Worm (Caenorhabditis elegans): ENCODE measurements around the gene gtap-1.

Gene gtap-1

DNA sequence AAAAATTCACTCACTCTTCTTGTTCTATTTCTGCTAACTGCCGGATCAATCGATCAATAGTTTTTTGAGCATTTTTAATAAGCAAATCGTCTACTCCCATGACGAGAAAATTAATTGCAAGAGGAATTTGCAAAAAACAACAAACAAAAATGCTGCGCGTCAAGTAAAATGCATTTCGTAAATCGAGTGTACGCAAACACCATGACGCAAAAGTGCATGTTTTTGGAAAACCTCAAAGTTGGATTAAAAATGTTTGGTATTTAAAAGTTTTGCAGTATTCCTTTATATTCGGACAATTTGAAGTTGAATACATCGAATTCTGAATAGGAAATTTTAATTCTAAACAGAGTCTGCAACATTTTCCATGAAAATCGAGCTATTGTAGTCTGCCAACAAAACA lies 6.2 kb upstream of the gtap-1 start, which contains the start of gene ZK1248.19 (continued):
- TF ChIP-seq nhr-12 (tag; optimal IDR thresholded peaks at IDR 0.05) (no peak), mef-2 (tag; optimal IDR thresholded peaks at IDR 0.05) (no peak), lin-35 (GFP tag; optimal IDR thresholded peaks at IDR 0.05) (peak in 1 of 2 experiments; percentile 39), mep-1 (tag; optimal IDR thresholded peaks at IDR 0.05) (peak; percentile 16), efl-3 (GFP tag; optimal IDR thresholded peaks at IDR 0.05) (no peak), nhr-11 (tag; optimal IDR thresholded peaks at IDR 0.05) (no peak), nhr-19 (GFP tag; conservative IDR thresholded peaks at IDR 0.05) (no peak), blmp-1 (tag; optimal IDR thresholded peaks at IDR 0.05) (no peak), nhr-77 (tag; optimal IDR thresholded peaks at IDR 0.05) (no peak), unc-30 (tag; optimal IDR thresholded peaks at IDR 0.05) (no peak), pax-3 (tag; optimal IDR thresholded peaks at IDR 0.05) (no peak), ceh-90 (tag; optimal IDR thresholded peaks at IDR 0.05) (no peak), mab-9 (GFP tag; IDR thresholded peaks at IDR 0.05) (no peak), fkh-8 (tag; optimal IDR thresholded peaks at IDR 0.05) (no peak), unc-86 (tag; optimal IDR thresholded peaks at IDR 0.05) (no peak), elt-2 (tag; optimal IDR thresholded peaks at IDR 0.05) (no peak), nhr-84 (tag; optimal IDR thresholded peaks at IDR 0.05) (no peak), alr-1 (tag; optimal IDR thresholded peaks at IDR 0.05; ENCODE audit: borderline replicate concordance) (no peak), C16A3.4 (tag; optimal IDR thresholded peaks at IDR 0.05) (peak; percentile 54), ets-5 (GFP tag; IDR thresholded peaks at IDR 0.05) (no peak), fkh-10 (GFP tag; optimal IDR thresholded peaks at IDR 0.05) (no peak), lir-3 (tag; optimal IDR thresholded peaks at IDR 0.05; ENCODE audit: poor library complexity) (no peak), nhr-90 (tag; optimal IDR thresholded peaks at IDR 0.05; ENCODE audit: poor library complexity) (no peak), pag-3 (tag; optimal IDR thresholded peaks at IDR 0.05; ENCODE audit: borderline replicate concordance, insufficient read depth) (no peak), hlh-4 (tag; optimal IDR thresholded peaks at IDR 0.05) (no peak), nhr-85 (tag) (peak; percentile 9), snu-23 (GFP tag; optimal IDR thresholded peaks at IDR 0.05) (peak; percentile 53), mdl-1 (tag; optimal IDR thresholded peaks at IDR 0.05) (no peak), snpc-4 (tag; optimal IDR thresholded peaks at IDR 0.05) (peak; percentile 0), aha-1 (tag; optimal IDR thresholded peaks at IDR 0.05) (no peak), xbp-1 (tag; optimal IDR thresholded peaks at IDR 0.05) (peak; percentile 15), fos-1 (tag; optimal IDR thresholded peaks at IDR 0.05) (no peak), fkh-4 (tag; optimal IDR thresholded peaks at IDR 0.05; ENCODE audit: borderline replicate concordance) (no peak), nhr-28 (tag; optimal IDR thresholded peaks at IDR 0.05) (no peak), efl-1 (optimal IDR thresholded peaks at IDR 0.05) (peak; percentile 53 to 54), efl-1 (GFP tag; optimal IDR thresholded peaks at IDR 0.05 in 1 of 2) (peak; percentile 32 to 95), nhr-237 (tag; optimal IDR thresholded peaks at IDR 0.05) (no peak), ceh-8 (GFP tag; optimal IDR thresholded peaks at IDR 0.05) (no peak), nhr-76 (tag; optimal IDR thresholded peaks at IDR 0.05) (no peak), swsn-7 (tag; optimal IDR thresholded peaks at IDR 0.05) (peak; percentile 17), zip-4 (GFP tag; optimal IDR thresholded peaks at IDR 0.05) (no peak), ceh-82 (tag; optimal IDR thresholded peaks at IDR 0.05) (peak in 1 of 3 experiments; percentile 13), C34B4.2 (tag; optimal IDR thresholded peaks at IDR 0.05) (no peak), lin-39 (tag; optimal IDR thresholded peaks at IDR 0.05) (no peak), lin-15B (tag; optimal IDR thresholded peaks at IDR 0.05) (no peak), hpl-2 (GFP tag; optimal IDR thresholded peaks at IDR 0.05) (no peak)

Data from whole organism, L1 larva.